Worm (Caenorhabditis elegans) whole organism, L4 larva: ENCODE data around the gene F13D11.3.

Source experiments
- Y5F2A.4 ChIP-seq: fragments of 200-800 bp; sonication (Bioruptor generic); optimal IDR thresholded peaks from 2 replicates; lab custom pipeline; 2018; ENCODE audit warnings: mild to moderate bottlenecking, missing genetic modification characterization, missing compliant biosample characterization
- fos-1 ChIP-seq: fragments of 150-350 bp; optimal IDR thresholded peaks from 2 replicates; lab custom pipeline; 2014; ENCODE audit warnings: missing biosample characterization, missing genetic modification characterization
- hlh-30 ChIP-seq: sonication (generic microtip); optimal IDR thresholded peaks from 2 replicates; lab custom pipeline; 2017; ENCODE audit warnings: antibody characterized with exemption, mild to moderate bottlenecking, missing genetic modification characterization, missing compliant biosample characterization; ENCODE audit not compliant: insufficient read depth
- jun-1 ChIP-seq: fragments of 150-350 bp; optimal IDR thresholded peaks from 2 replicates; lab custom pipeline; 2014; ENCODE audit warnings: missing biosample characterization, missing genetic modification reagents, missing genetic modification characterization
- lir-3 ChIP-seq: sonication (generic microtip); optimal IDR thresholded peaks from 2 replicates; lab custom pipeline; 2016; ENCODE audit warnings: mild to moderate bottlenecking, missing genetic modification characterization, missing compliant biosample characterization
- mes-2 ChIP-seq: sonication (generic microtip); optimal IDR thresholded peaks from 2 replicates; lab custom pipeline; 2016; ENCODE audit warnings: missing genotype, mild to moderate bottlenecking, missing genetic modification characterization, missing compliant biosample characterization; ENCODE audit not compliant: poor library complexity, severe bottlenecking
- nhr-77 ChIP-seq: fragments of 150-350 bp; optimal IDR thresholded peaks from 2 replicates; lab custom pipeline; 2014; ENCODE audit warnings: missing biosample characterization, missing genetic modification characterization
- pha-4 ChIP-seq, 2 experiments: fragments of 150-350 bp in 1 of 2; fragments of 200-800 bp in 1 of 2; sonication (Bioruptor generic) in 1 of 2; IDR thresholded peaks in 1 of 2; optimal IDR thresholded peaks in 1 of 2; 2 replicates each; pipeline versions ENCODE4 v1.3.6 to Lab custom; 2014 to 2022; ENCODE audit warnings: missing genetic modification characterization in 2 of 2, missing genetic modification reagents in 2 of 2, missing biosample characterization in 1 of 2, missing compliant biosample characterization in 1 of 2

ce11 chrX:5782153-5782552 lies 23.6 kb downstream of the F13D11.3 start, which contains the start of gene gakh-1:
- TF ChIP-seq pha-4 (GFP tag; IDR thresholded peaks at IDR 0.05; lab: Robert Waterston, UW) (peak; percentile 28; the same call in 1 of the 2 replicates), pha-4 (tag; optimal IDR thresholded peaks at IDR 0.05; lab: Kevin White, UChicago) (no peak), hlh-30 (peak; percentile 63), mes-2 (tag; lab: Kevin White, UChicago) (peak; percentile 72), jun-1 (tag; lab: Kevin White, UChicago) (no peak), nhr-77 (tag; lab: Kevin White, UChicago) (peak; percentile 31), fos-1 (tag; lab: Kevin White, UChicago) (no peak), Y5F2A.4 (no peak), lir-3 (tag; lab: Kevin White, UChicago) (no peak)
